Fruit fly (Drosophila melanogaster) whole organism, adult: ENCODE results near the gene RpS7.

Source experiments
- CG11617 ChIP-seq: fragments of 200-800 bp; sonication (Bioruptor generic); optimal IDR thresholded peaks from 2 replicates; lab custom pipeline; 2017; ENCODE audit warnings: mild to moderate bottlenecking, missing biosample characterization, missing genetic modification reagents, missing genetic modification characterization
- CG12768 ChIP-seq: fragments of 200-800 bp; sonication (Bioruptor generic); optimal IDR thresholded peaks from 2 replicates; lab custom pipeline; 2017; ENCODE audit warnings: missing biosample characterization, missing genetic modification characterization, mild to moderate bottlenecking, moderate library complexity, missing genetic modification reagents
- CG14711 ChIP-seq: fragments of 200-800 bp; sonication (Bioruptor generic); optimal IDR thresholded peaks from 2 replicates; lab custom pipeline; 2018; ENCODE audit warnings: missing biosample characterization, mild to moderate bottlenecking, missing genetic modification characterization, moderate library complexity
- CG1620 ChIP-seq: fragments of 200-800 bp; sonication (Bioruptor generic); optimal IDR thresholded peaks from 2 replicates; lab custom pipeline; 2016; ENCODE audit warnings: missing biosample characterization, missing genetic modification characterization
- CG33017 ChIP-seq: fragments of 200-800 bp; sonication (Bioruptor generic); optimal IDR thresholded peaks from 2 replicates; lab custom pipeline; 2018; ENCODE audit warnings: missing biosample characterization, mild to moderate bottlenecking, missing genetic modification characterization, moderate library complexity
- CG5204 ChIP-seq: fragments of 200-800 bp; sonication (Bioruptor generic); optimal IDR thresholded peaks from 2 replicates; lab custom pipeline; 2016; ENCODE audit warnings: missing biosample characterization, missing genetic modification characterization
- CG7045 ChIP-seq: fragments of 200-800 bp; sonication (Bioruptor generic); optimal IDR thresholded peaks from 2 replicates; lab custom pipeline; 2017; ENCODE audit warnings: missing biosample characterization, mild to moderate bottlenecking, missing genetic modification characterization
- CG7101 ChIP-seq: fragments of 200-800 bp; sonication (Bioruptor generic); optimal IDR thresholded peaks from 2 replicates; lab custom pipeline; 2018; ENCODE audit warnings: missing biosample characterization, mild to moderate bottlenecking, missing genetic modification characterization, moderate library complexity
- Clk ChIP-seq: fragments of 200-800 bp; sonication (Bioruptor generic); optimal IDR thresholded peaks from 2 replicates; lab custom pipeline; 2017; ENCODE audit warnings: missing biosample characterization, missing genetic modification characterization
- Crg-1 ChIP-seq: fragments of 200-800 bp; sonication (Bioruptor generic); optimal IDR thresholded peaks from 2 replicates; lab custom pipeline; 2016; ENCODE audit warnings: missing biosample characterization, missing genetic modification characterization
- Hr96 ChIP-seq: fragments of 200-800 bp; sonication (Bioruptor generic); optimal IDR thresholded peaks from 2 replicates; lab custom pipeline; 2016; ENCODE audit warnings: missing biosample characterization, missing genetic modification characterization
- Mnt ChIP-seq: fragments of 200-800 bp; sonication (Bioruptor generic); optimal IDR thresholded peaks from 2 replicates; lab custom pipeline; 2016; ENCODE audit warnings: missing biosample characterization, mild to moderate bottlenecking, missing genetic modification characterization
- bab1 ChIP-seq: fragments of 200-800 bp; sonication (Bioruptor generic); optimal IDR thresholded peaks from 3 replicates; lab custom pipeline; 2019; ENCODE audit warnings: missing biosample characterization, mild to moderate bottlenecking, missing genetic modification characterization, moderate library complexity
- cic ChIP-seq: fragments of 200-800 bp; sonication (Bioruptor generic); optimal IDR thresholded peaks from 2 replicates; lab custom pipeline; 2017; ENCODE audit warnings: missing biosample characterization, mild to moderate bottlenecking, missing genetic modification characterization, moderate library complexity
- cnc ChIP-seq, 2 experiments: fragments of >200 bp; optimal IDR thresholded peaks; 2 replicates each; lab custom pipeline; 2017
- kay ChIP-seq: fragments of 200-800 bp; sonication (Bioruptor generic); peaks from one replicate; lab custom pipeline; 2016; ENCODE audit warnings: missing biosample characterization, missing genetic modification characterization, borderline replicate concordance
- ovo ChIP-seq: fragments of 200-800 bp; sonication (Bioruptor generic); optimal IDR thresholded peaks from 2 replicates; lab custom pipeline; 2016; ENCODE audit warnings: missing biosample characterization, missing genetic modification characterization
- pad ChIP-seq: fragments of 200-800 bp; sonication (Bioruptor generic); optimal IDR thresholded peaks from 3 replicates; lab custom pipeline; 2017; ENCODE audit warnings: missing biosample characterization, missing genetic modification characterization, mild to moderate bottlenecking, moderate library complexity, missing genetic modification reagents
- tj ChIP-seq: fragments of 200-800 bp; sonication (Bioruptor generic); optimal IDR thresholded peaks from 3 replicates; lab custom pipeline; 2017; ENCODE audit warnings: missing biosample characterization, mild to moderate bottlenecking, missing genetic modification characterization, moderate library complexity
- toe ChIP-seq: fragments of 200-800 bp; sonication (Bioruptor generic); optimal IDR thresholded peaks from 2 replicates; lab custom pipeline; 2016; ENCODE audit warnings: missing biosample characterization, missing genetic modification characterization

RpS7 gene

dm6 chr3R:30235253-30235652, 26.4 kb upstream of the RpS7 start:
- no peak for TF ChIP-seq Mnt
- no peak for TF ChIP-seq CG7045
- no peak for TF ChIP-seq CG12768

DNA sequence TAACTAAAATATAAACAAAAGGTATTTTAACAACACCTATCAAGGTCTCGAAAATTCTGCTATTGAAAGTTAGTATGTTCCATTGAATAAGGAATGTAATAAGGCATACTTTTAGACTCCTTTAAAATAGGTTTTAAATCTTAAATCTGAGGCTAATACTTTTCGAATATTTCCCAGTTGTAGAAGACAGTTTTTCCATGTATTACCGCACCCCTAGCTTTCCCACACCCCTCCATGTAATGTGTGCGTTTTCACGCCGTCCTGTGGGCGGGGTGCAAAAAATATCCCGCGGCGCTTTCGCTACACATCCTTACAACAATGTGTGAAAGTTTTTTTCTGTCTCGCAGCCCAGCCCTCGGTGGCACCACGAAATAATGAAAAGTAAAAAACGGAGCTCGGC, 15.8 kb upstream of the RpS7 start:
- TF ChIP-seq CG7101 (tag; lab: Kevin White, UChicago) (no peak), Clk (GFP tag; lab: Kevin White, UChicago) (no peak), Crg-1 (no peak), CG5204 (GFP tag; lab: Kevin White, UChicago) (no peak), CG33017 (tag; lab: Kevin White, UChicago) (no peak), bab1 (no peak)

- TF ChIP-seq Mnt (no peak), bab1 (no peak), CG11617 (GFP tag; lab: Kevin White, UChicago) (no peak), CG12768 (no peak), tj (GFP tag; lab: Kevin White, UChicago) (no peak), Hr96 (no peak)
These were observed 13.4 kb upstream of the RpS7 start for dm6 chr3R:30222236-30222635.

- TF ChIP-seq CG7045 = no peak
- no peak for TF ChIP-seq CG5204 (GFP tag; lab: Kevin White, UChicago)
- no peak for TF ChIP-seq toe (GFP tag; lab: Kevin White, UChicago)
- TF ChIP-seq ovo (GFP tag; lab: Kevin White, UChicago) = no peak
- TF ChIP-seq CG12768 = no peak
- no peak for TF ChIP-seq CG33017 (tag; lab: Kevin White, UChicago)
- no peak for TF ChIP-seq CG7101 (tag; lab: Kevin White, UChicago)
These were observed 7.4 kb upstream of the RpS7 start, which contains the start of gene CecC for dm6 chr3R:30216210-30216609. CecC (plus strand) TSS chr3R:30216484.

dm6 chr3R:30215020-30215419, 6.2 kb upstream of the RpS7 start:
- no peak for TF ChIP-seq CG11617 (GFP tag; lab: Kevin White, UChicago)
- no peak for TF ChIP-seq Crg-1
- no peak for TF ChIP-seq kay (GFP tag; lab: Kevin White, UChicago)

DNA sequence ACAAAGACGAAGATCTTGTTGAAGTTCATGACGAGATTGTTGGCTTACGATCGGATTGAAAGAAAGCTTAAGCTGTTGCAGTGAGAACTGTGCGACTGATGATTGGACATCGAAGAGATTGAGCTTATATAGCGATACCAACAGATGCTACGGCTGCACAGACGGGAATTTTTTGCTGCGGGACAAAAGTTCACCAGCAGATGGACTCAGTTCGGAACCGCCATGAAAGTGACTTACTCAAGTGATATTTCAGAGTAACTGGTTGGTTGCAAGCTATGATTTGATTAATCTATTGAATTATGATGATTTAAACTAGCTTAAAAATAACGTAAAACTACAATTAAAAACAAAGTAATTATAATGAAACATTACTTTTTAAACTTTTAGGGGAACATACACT, 4.9 kb upstream of the RpS7 start, which contains the start of gene CecB:
CecB (minus strand) TSS at position 101 of the 400 bp plus-strand sequence.
- no peak for TF ChIP-seq CG11617 (GFP tag; lab: Kevin White, UChicago)
- no peak for TF ChIP-seq cnc (optimal IDR thresholded peaks at IDR 0.05; lab: Kevin White, UChicago)
- TF ChIP-seq kay (GFP tag; lab: Kevin White, UChicago) = no peak
- no peak for TF ChIP-seq CG7045
- TF ChIP-seq bab1 = no peak

- TF ChIP-seq CG14711 (tag; lab: Kevin White, UChicago) (no peak), pad (no peak), CG12768 (no peak), CG11617 (GFP tag; lab: Kevin White, UChicago) (no peak), cic (GFP tag; lab: Kevin White, UChicago) (no peak)
These were observed 3.0 kb upstream of the RpS7 start, which contains the start of gene CecA2 for dm6 chr3R:30211856-30212255. CecA2 (plus strand) TSS chr3R:30212156.

dm6 chr3R:30210560-30210959, 1.7 kb upstream of the RpS7 start, which contains the start of gene CecA1:
CecA1 (plus strand) TSS chr3R:30210874.
- TF ChIP-seq Hr96 (no peak), CG1620 (GFP tag; lab: Kevin White, UChicago) (no peak), bab1 (no peak), tj (GFP tag; lab: Kevin White, UChicago) (no peak), CG7101 (tag; lab: Kevin White, UChicago) (no peak), pad (no peak), Mnt (no peak), toe (GFP tag; lab: Kevin White, UChicago) (no peak)

dm6 chr3R:30209648-30210047, 828 bp upstream of the RpS7 start, which contains the start of gene Anp:
Anp (plus strand) TSS chr3R:30209948.
- no peak for TF ChIP-seq CG1620 (GFP tag; lab: Kevin White, UChicago)
- TF ChIP-seq cic (GFP tag; lab: Kevin White, UChicago) = no peak
- TF ChIP-seq Clk (GFP tag; lab: Kevin White, UChicago) = no peak
- no peak for TF ChIP-seq CG33017 (tag; lab: Kevin White, UChicago)
- no peak for TF ChIP-seq pad
- no peak for TF ChIP-seq toe (GFP tag; lab: Kevin White, UChicago)
- no peak for TF ChIP-seq CG11617 (GFP tag; lab: Kevin White, UChicago)
